Worm (Caenorhabditis elegans) whole organism, L4 larva: ENCODE results near the gene nlp-32.

Experiments
- T26A8.4 ChIP-seq: fragments of 200-800 bp; sonication (Bioruptor generic); IDR thresholded peaks from 2 replicates; pipeline ENCODE4 v1.3.6; 2022; ENCODE audit warnings: missing genetic modification characterization, missing compliant biosample characterization
- pha-4 ChIP-seq, 2 experiments: fragments of 150-350 bp in 1 of 2; fragments of 200-800 bp in 1 of 2; sonication (Bioruptor generic) in 1 of 2; IDR thresholded peaks in 1 of 2; optimal IDR thresholded peaks in 1 of 2; 2 replicates each; pipeline versions ENCODE4 v1.3.6 to Lab custom; 2014 to 2022; ENCODE audit warnings: missing genetic modification characterization in 2 of 2, missing genetic modification reagents in 2 of 2, missing biosample characterization in 1 of 2, missing compliant biosample characterization in 1 of 2

ce11 chrIII:488464-488863 lies 2.1 kb upstream of the nlp-32 start, which contains the start of gene F30H5.5:
- TF ChIP-seq pha-4 (GFP tag; IDR thresholded peaks at IDR 0.05; lab: Robert Waterston, UW) (no peak), pha-4 (tag; optimal IDR thresholded peaks at IDR 0.05; lab: Kevin White, UChicago) (no peak), T26A8.4 (no peak)
